Fruit fly (Drosophila melanogaster) whole organism, embryonic: ENCODE measurements around the gene TBC1D16.
A peak's percentile ranks its signal among the peaks of the same experiment; 100 is the strongest.

ENCODE experiments used
- Aef1 ChIP-seq: fragments of 200-800 bp; sonication (Bioruptor generic); IDR thresholded peaks from 3 replicates; pipeline ENCODE4 v1.3.6; 2022; ENCODE audit warnings: missing biosample characterization, missing genetic modification characterization
- Bteb2 ChIP-seq: fragments of 200-800 bp; sonication (Bioruptor generic); optimal IDR thresholded peaks from 2 replicates; lab custom pipeline; 2016; ENCODE audit warnings: missing biosample characterization, missing genetic modification characterization
- CG10321 ChIP-seq: fragments of 200-800 bp; sonication (Bioruptor generic); IDR thresholded peaks from 2 replicates; pipeline ENCODE4 v1.3.6; 2022; ENCODE audit warnings: missing biosample characterization, missing genetic modification characterization
- CG10431 ChIP-seq: fragments of 200-800 bp; sonication (Bioruptor generic); optimal IDR thresholded peaks from 3 replicates; lab custom pipeline; 2018; ENCODE audit warnings: missing biosample characterization, mild to moderate bottlenecking, missing genetic modification characterization
- CG10543 ChIP-seq: fragments of 200-800 bp; sonication (Bioruptor generic); optimal IDR thresholded peaks from 3 replicates; lab custom pipeline; 2017; ENCODE audit warnings: missing biosample characterization, mild to moderate bottlenecking, missing genetic modification characterization, moderate library complexity
- CG12219 ChIP-seq: fragments of 200-800 bp; sonication (Bioruptor generic); optimal IDR thresholded peaks from 3 replicates; lab custom pipeline; 2018; ENCODE audit warnings: missing biosample characterization, mild to moderate bottlenecking, missing genetic modification characterization
- CG13123 ChIP-seq: fragments of 200-800 bp; sonication (Bioruptor generic); optimal IDR thresholded peaks from 2 replicates; lab custom pipeline; 2016; ENCODE audit warnings: missing biosample characterization, missing genetic modification characterization
- CG13287 ChIP-seq: fragments of 200-800 bp; sonication (Bioruptor generic); IDR thresholded peaks from 2 replicates; pipeline ENCODE4 v1.3.6; 2022; ENCODE audit warnings: missing biosample characterization, missing genetic modification characterization; ENCODE audit not compliant: partially characterized antibody
- CG13894 ChIP-seq: fragments of 200-800 bp; sonication (Bioruptor generic); optimal IDR thresholded peaks from 3 replicates; lab custom pipeline; 2018; ENCODE audit warnings: missing biosample characterization, mild to moderate bottlenecking, missing genetic modification characterization, moderate library complexity
- CG15514 ChIP-seq: fragments of 200-800 bp; sonication (Bioruptor generic); optimal IDR thresholded peaks from 3 replicates; lab custom pipeline; 2017; ENCODE audit warnings: missing biosample characterization, missing genetic modification characterization, mild to moderate bottlenecking, moderate library complexity, missing genetic modification reagents
- CG15601 ChIP-seq: fragments of 200-800 bp; sonication (Bioruptor generic); optimal IDR thresholded peaks from 3 replicates; lab custom pipeline; 2019; ENCODE audit warnings: missing biosample characterization, mild to moderate bottlenecking, missing genetic modification characterization, moderate library complexity
- CG31441 ChIP-seq: fragments of 200-800 bp; sonication (Bioruptor generic); IDR thresholded peaks from 2 replicates; pipeline ENCODE4 v1.3.6; 2022; ENCODE audit warnings: missing biosample characterization, missing genetic modification characterization
- CG5180 ChIP-seq: fragments of 200-800 bp; sonication (Bioruptor generic); optimal IDR thresholded peaks from 3 replicates; lab custom pipeline; 2017; ENCODE audit warnings: missing biosample characterization, missing genetic modification characterization, mild to moderate bottlenecking, moderate library complexity, missing genetic modification reagents
- CG6683 ChIP-seq: fragments of 200-800 bp; sonication (Bioruptor generic); optimal IDR thresholded peaks from 2 replicates; lab custom pipeline; 2017; ENCODE audit warnings: missing biosample characterization, mild to moderate bottlenecking, missing genetic modification characterization, missing genetic modification reagents
- CG6765 ChIP-seq: fragments of 200-800 bp; sonication (Bioruptor generic); optimal IDR thresholded peaks from 3 replicates; lab custom pipeline; 2017; ENCODE audit warnings: missing biosample characterization, mild to moderate bottlenecking, missing genetic modification characterization
- CG7357 ChIP-seq: fragments of 200-800 bp; sonication (Bioruptor generic); IDR thresholded peaks from 3 replicates; pipeline ENCODE4 v1.3.6; 2022; ENCODE audit warnings: missing biosample characterization, missing genetic modification characterization
- CG7556 ChIP-seq: fragments of 200-800 bp; sonication (Bioruptor generic); optimal IDR thresholded peaks from 2 replicates; lab custom pipeline; 2017; ENCODE audit warnings: missing biosample characterization, mild to moderate bottlenecking, missing genetic modification characterization
- CG7928 ChIP-seq: fragments of 200-800 bp; sonication (Bioruptor generic); optimal IDR thresholded peaks from 2 replicates; lab custom pipeline; 2017; ENCODE audit warnings: missing biosample characterization, mild to moderate bottlenecking, missing genetic modification characterization
- CG8089 ChIP-seq: fragments of 200-800 bp; sonication (Bioruptor generic); optimal IDR thresholded peaks from 3 replicates; lab custom pipeline; 2016; ENCODE audit warnings: missing biosample characterization, missing genetic modification characterization
- CG8281 ChIP-seq: fragments of 200-800 bp; sonication (Bioruptor generic); optimal IDR thresholded peaks from 2 replicates; lab custom pipeline; 2018; ENCODE audit warnings: missing biosample characterization, mild to moderate bottlenecking, missing genetic modification characterization, moderate library complexity
- CG8478 ChIP-seq: fragments of >200 bp; optimal IDR thresholded peaks from 2 replicates; lab custom pipeline; 2018
- CHES-1-like ChIP-seq: fragments of 200-800 bp; sonication (Bioruptor generic); optimal IDR thresholded peaks from 2 replicates; lab custom pipeline; 2016; ENCODE audit warnings: missing biosample characterization, missing genetic modification characterization
- Dip3 ChIP-seq: fragments of 200-800 bp; sonication (Bioruptor generic); optimal IDR thresholded peaks from 3 replicates; lab custom pipeline; 2016; ENCODE audit warnings: missing biosample characterization, missing genetic modification characterization
- Gsc ChIP-seq: fragments of 200-800 bp; sonication (Bioruptor generic); IDR thresholded peaks from 2 replicates; pipeline ENCODE4 v1.3.6; 2022; ENCODE audit warnings: missing biosample characterization, missing genetic modification characterization
- Hey ChIP-seq: fragments of 200-800 bp; sonication (Bioruptor generic); optimal IDR thresholded peaks from 3 replicates; lab custom pipeline; 2018; ENCODE audit warnings: missing biosample characterization, mild to moderate bottlenecking, missing genetic modification characterization
- Hr78 ChIP-seq, 2 experiments: fragments of 200-800 bp in 1 of 2; fragments of >200 bp in 1 of 2; sonication (Bioruptor generic) in 1 of 2; optimal IDR thresholded peaks; 2 replicates each; lab custom pipeline; 2017 to 2019; ENCODE audit warnings: missing biosample characterization in 2 of 2, missing genetic modification characterization in 2 of 2, mild to moderate bottlenecking in 1 of 2, moderate library complexity in 1 of 2
- NC2β ChIP-seq: fragments of 200-800 bp; sonication (Bioruptor generic); optimal IDR thresholded peaks from 2 replicates; lab custom pipeline; 2016; ENCODE audit warnings: missing biosample characterization, missing genetic modification characterization
- Nf-YC ChIP-seq: fragments of 200-800 bp; optimal IDR thresholded peaks from 3 replicates; lab custom pipeline; 2019; ENCODE audit warnings: missing biosample characterization, mild to moderate bottlenecking, missing genetic modification characterization, moderate library complexity
- Poxn ChIP-seq: fragments of 200-800 bp; sonication (Bioruptor generic); IDR thresholded peaks from 2 replicates; pipeline ENCODE4 v1.3.6; 2022; ENCODE audit warnings: missing biosample characterization, missing genetic modification characterization
- Sox102F ChIP-seq: fragments of 200-800 bp; sonication (Bioruptor generic); optimal IDR thresholded peaks from 2 replicates; lab custom pipeline; 2018; ENCODE audit warnings: missing biosample characterization, mild to moderate bottlenecking, missing genetic modification characterization, moderate library complexity
- Sry-δ ChIP-seq: fragments of 200-800 bp; sonication (Bioruptor generic); optimal IDR thresholded peaks from 2 replicates; lab custom pipeline; 2016; ENCODE audit warnings: missing biosample characterization, missing genetic modification characterization
- Xrp1 ChIP-seq: fragments of 200-800 bp; sonication (Bioruptor generic); IDR thresholded peaks from 2 replicates; pipeline ENCODE4 v1.3.6; 2022; ENCODE audit warnings: missing biosample characterization, missing genetic modification characterization
- ase ChIP-seq: fragments of 200-800 bp; sonication (Bioruptor generic); IDR thresholded peaks from 3 replicates; pipeline ENCODE4 v1.3.6; 2022; ENCODE audit warnings: missing biosample characterization, missing genetic modification characterization
- bcd ChIP-seq: fragments of 200-800 bp; sonication (Bioruptor generic); optimal IDR thresholded peaks from 2 replicates; lab custom pipeline; 2017; ENCODE audit warnings: missing biosample characterization, mild to moderate bottlenecking, missing genetic modification characterization
- caup ChIP-seq: fragments of 200-800 bp; sonication (Bioruptor generic); optimal IDR thresholded peaks from 3 replicates; lab custom pipeline; 2017; ENCODE audit warnings: missing biosample characterization, mild to moderate bottlenecking, missing genetic modification characterization, moderate library complexity; ENCODE audit not compliant: severe bottlenecking
- ci ChIP-seq: fragments of 200-800 bp; sonication (Bioruptor generic); IDR thresholded peaks from 3 replicates; pipeline ENCODE4 v1.3.6; 2022; ENCODE audit warnings: missing biosample characterization, missing genetic modification characterization
- dmrt99B ChIP-seq: fragments of 200-800 bp; sonication (Bioruptor generic); optimal IDR thresholded peaks from 2 replicates; lab custom pipeline; 2018; ENCODE audit warnings: missing biosample characterization, mild to moderate bottlenecking, missing genetic modification characterization, moderate library complexity
- en ChIP-seq: fragments of 200-800 bp; sonication (Bioruptor generic); optimal IDR thresholded peaks from 2 replicates; lab custom pipeline; 2016; ENCODE audit warnings: missing biosample characterization, missing genetic modification characterization
- gsb-n ChIP-seq: fragments of 200-800 bp; sonication (Bioruptor generic); optimal IDR thresholded peaks from 3 replicates; lab custom pipeline; 2018; ENCODE audit warnings: missing biosample characterization, mild to moderate bottlenecking, missing genetic modification characterization
- her ChIP-seq: fragments of 200-800 bp; sonication (Bioruptor generic); optimal IDR thresholded peaks from 2 replicates; lab custom pipeline; 2016; ENCODE audit warnings: missing biosample characterization, missing genetic modification characterization
- lola ChIP-seq, 3 experiments: fragments of >200 bp in 2 of 3; fragments of 200-800 bp in 1 of 3; sonication (Bioruptor generic) in 1 of 3; optimal IDR thresholded peaks; 2 replicates each; lab custom pipeline; 2017 to 2019; ENCODE audit warnings: missing biosample characterization in 3 of 3, missing genetic modification characterization in 3 of 3, mild to moderate bottlenecking in 1 of 3, moderate library complexity in 1 of 3
- mirr ChIP-seq: fragments of 200-800 bp; sonication (Bioruptor generic); optimal IDR thresholded peaks from 3 replicates; lab custom pipeline; 2018; ENCODE audit warnings: missing biosample characterization, mild to moderate bottlenecking, missing genetic modification characterization
- prd ChIP-seq, 3 experiments: fragments of >200 bp in 2 of 3; fragments of 200-800 bp in 1 of 3; sonication (Bioruptor generic) in 1 of 3; optimal IDR thresholded peaks in 2 of 3; IDR thresholded peaks in 1 of 3; 2 replicates in 2 of 3; 3 replicates in 1 of 3; pipeline versions ENCODE4 v1.3.6 to Lab custom; 2017 to 2022; ENCODE audit warnings: missing biosample characterization in 1 of 3, missing genetic modification characterization in 1 of 3
- salm ChIP-seq: fragments of 200-800 bp; sonication (Bioruptor generic); optimal IDR thresholded peaks from 2 replicates; lab custom pipeline; 2018; ENCODE audit warnings: missing biosample characterization, mild to moderate bottlenecking, missing genetic modification characterization
- sima ChIP-seq: fragments of 200-800 bp; sonication (Bioruptor generic); optimal IDR thresholded peaks from 2 replicates; lab custom pipeline; 2016; ENCODE audit warnings: missing biosample characterization, missing genetic modification characterization
- slou ChIP-seq: fragments of 200-800 bp; sonication (Bioruptor generic); optimal IDR thresholded peaks from 3 replicates; lab custom pipeline; 2016; ENCODE audit warnings: missing biosample characterization, missing genetic modification characterization
- usp ChIP-seq: fragments of >200 bp; optimal IDR thresholded peaks from 2 replicates; lab custom pipeline; 2017; ENCODE audit warnings: missing biosample characterization, missing genetic modification characterization
- wdn ChIP-seq: fragments of 200-800 bp; sonication (Bioruptor generic); IDR thresholded peaks from 2 replicates; pipeline ENCODE4 v1.3.6; 2022; ENCODE audit warnings: missing biosample characterization, missing genetic modification characterization
- z ChIP-seq: fragments of 200-800 bp; sonication (Bioruptor generic); IDR thresholded peaks from 3 replicates; pipeline ENCODE4 v1.3.6; 2022; ENCODE audit warnings: missing biosample characterization, missing genetic modification characterization

Gene TBC1D16

dm6 chr2L:10474815-10475214 lies 39.4 kb upstream of the TBC1D16 start:
- TF ChIP-seq Sox102F (no peak), CG5180 (GFP tag; lab: Kevin White, UChicago) (peak; percentile 91), CG15601 (tag; lab: Kevin White, UChicago) (no peak), z (no peak), usp (no peak), slou (GFP tag; lab: Kevin White, UChicago) (no peak), Sry-δ (GFP tag; lab: Kevin White, UChicago) (no peak), Xrp1 (GFP tag; lab: Robert Waterston, UW) (no peak), mirr (no peak)

dm6 chr2L:10474268-10474678 lies 38.8 kb upstream of the TBC1D16 start, which contains the start of gene RluA-1:
RluA-1 (minus strand) TSS chr2L:10474349.
- TF ChIP-seq CG10543 (GFP tag; lab: Kevin White, UChicago) (peak; percentile 98), Nf-YC (tag; lab: Kevin White, UChicago) (peak; percentile 93), lola (GFP tag; optimal IDR thresholded peaks at IDR 0.05; lab: Kevin White, UChicago) (peak in 1 of 3 experiments; percentile 99), CG10431 (GFP tag; lab: Kevin White, UChicago) (peak; percentile 99), CG7556 (GFP tag; lab: Kevin White, UChicago) (peak; percentile 99), CG15601 (tag; lab: Kevin White, UChicago) (peak; percentile 99), Poxn (GFP tag; lab: Robert Waterston, UW) (peak; percentile 92), CG31441 (peak; percentile 99), en (GFP tag; lab: Kevin White, UChicago) (peak; percentile 89), CG7357 (GFP tag; lab: Robert Waterston, UW) (peak; percentile 97), her (GFP tag; lab: Kevin White, UChicago) (peak; percentile 83), CG13287 (GFP tag; lab: Robert Waterston, UW) (peak; percentile 80), CG13123 (peak; percentile 98), CHES-1-like (GFP tag; lab: Kevin White, UChicago) (peak; percentile 89), ci (GFP tag; lab: Robert Waterston, UW) (peak; percentile 100), Aef1 (GFP tag; lab: Robert Waterston, UW) (peak; percentile 87), CG6683 (peak; percentile 98), CG6765 (GFP tag; lab: Kevin White, UChicago) (peak; percentile 98), CG8478 (lab: Kevin White, UChicago) (no peak), Dip3 (peak; percentile 77), CG12219 (GFP tag; lab: Kevin White, UChicago) (peak; percentile 99), prd (optimal IDR thresholded peaks at IDR 0.05; lab: Kevin White, UChicago) (no peak), prd (GFP tag; IDR thresholded peaks at IDR 0.05; lab: Robert Waterston, UW) (peak; percentile 99), CG8089 (peak; percentile 92), Hr78 (GFP tag; optimal IDR thresholded peaks at IDR 0.05; lab: Kevin White, UChicago) (peak in 1 of 2 experiments; percentile 96), CG8281 (tag; lab: Kevin White, UChicago) (peak; percentile 97), CG15514 (peak; percentile 95), gsb-n (tag; lab: Kevin White, UChicago) (peak; percentile 100), CG10321 (GFP tag; lab: Robert Waterston, UW) (peak; percentile 91), bcd (GFP tag; lab: Kevin White, UChicago) (peak; percentile 99), CG7928 (GFP tag; lab: Kevin White, UChicago) (peak; percentile 81), CG13894 (tag; lab: Kevin White, UChicago) (peak; percentile 98), CG5180 (GFP tag; lab: Kevin White, UChicago) (peak; percentile 96), Hey (tag; lab: Kevin White, UChicago) (peak; percentile 89), NC2β (GFP tag; lab: Kevin White, UChicago) (peak; percentile 95), dmrt99B (peak; percentile 99), Gsc (GFP tag; lab: Robert Waterston, UW) (no peak; the same call in 1 of the 2 replicates), ase (GFP tag; lab: Robert Waterston, UW) (peak; percentile 99), caup (GFP tag; lab: Kevin White, UChicago) (peak; percentile 98), sima (peak; percentile 52), Bteb2 (GFP tag; lab: Kevin White, UChicago) (peak; percentile 96), salm (tag; lab: Kevin White, UChicago) (peak; percentile 99), wdn (peak; percentile 99)
